Worm (Caenorhabditis elegans) whole organism, young adult: ENCODE results near the gene gst-39.

ENCODE experiments used
- B0035.1 ChIP-seq: sonication (generic microtip); optimal IDR thresholded peaks from 2 replicates; lab custom pipeline; 2016; ENCODE audit warnings: missing genetic modification characterization, mild to moderate bottlenecking, missing compliant biosample characterization, missing genotype, missing genetic modification reagents
- B0261.1 ChIP-seq: sonication (generic microtip); optimal IDR thresholded peaks from 2 replicates; lab custom pipeline; 2016; ENCODE audit warnings: mild to moderate bottlenecking, missing genetic modification characterization, moderate library complexity, missing compliant biosample characterization
- B0336.3 ChIP-seq: fragments of 200-800 bp; sonication (Bioruptor generic); IDR thresholded peaks from 2 replicates; pipeline ENCODE4 v1.3.6; 2022; ENCODE audit warnings: missing genetic modification characterization, missing compliant biosample characterization
- C17E4.6 ChIP-seq: fragments of 200-800 bp; sonication (Bioruptor generic); IDR thresholded peaks from 2 replicates; pipeline ENCODE4 v1.3.6; 2022; ENCODE audit warnings: missing genetic modification reagents, missing genetic modification characterization, missing compliant biosample characterization
- D2030.7 ChIP-seq: fragments of 200-800 bp; sonication (Bioruptor generic); IDR thresholded peaks from 2 replicates; pipeline ENCODE4 v1.3.6; 2022; ENCODE audit warnings: missing genetic modification reagents, missing genetic modification characterization, missing compliant biosample characterization
- F33H1.4 ChIP-seq: fragments of 200-800 bp; sonication (Bioruptor generic); IDR thresholded peaks from 2 replicates; pipeline ENCODE4 v1.3.6; 2022; ENCODE audit warnings: missing genetic modification reagents, missing genetic modification characterization, missing compliant biosample characterization
- F55B11.4 ChIP-seq: sonication (generic microtip); optimal IDR thresholded peaks from 2 replicates; lab custom pipeline; 2016; ENCODE audit warnings: missing compliant biosample characterization, missing genetic modification characterization, borderline replicate concordance; ENCODE audit not compliant: insufficient read depth
- F57C9.4 ChIP-seq: sonication (generic microtip); optimal IDR thresholded peaks from 2 replicates; lab custom pipeline; 2017; ENCODE audit warnings: mild to moderate bottlenecking, missing genetic modification characterization, missing compliant biosample characterization
- T26A5.8 ChIP-seq: sonication (generic microtip); optimal IDR thresholded peaks from 2 replicates; lab custom pipeline; 2016; ENCODE audit warnings: missing genetic modification characterization, missing compliant biosample characterization
- Y53F4B.3 ChIP-seq: fragments of 200-800 bp; sonication (Bioruptor generic); IDR thresholded peaks from 2 replicates; pipeline ENCODE4 v1.3.6; 2022; ENCODE audit warnings: missing genetic modification reagents, missing genetic modification characterization, missing compliant biosample characterization
- Y53G8AR.9 ChIP-seq: fragments of 200-800 bp; sonication (Bioruptor generic); conservative IDR thresholded peaks from 2 replicates; pipeline ENCODE4 v1.3.6; 2022; ENCODE audit warnings: missing genetic modification reagents, missing genetic modification characterization, missing compliant biosample characterization
- Y67H2A.10 ChIP-seq: fragments of 200-800 bp; sonication (Bioruptor generic); conservative IDR thresholded peaks from 2 replicates; pipeline ENCODE4 v1.3.6; 2022; ENCODE audit warnings: missing genetic modification reagents, missing genetic modification characterization, missing compliant biosample characterization
- Y95B8A.8 ChIP-seq: fragments of 200-800 bp; sonication (Bioruptor generic); IDR thresholded peaks from 2 replicates; pipeline ENCODE4 v1.3.6; 2022; ENCODE audit warnings: missing genetic modification reagents, missing genetic modification characterization, missing compliant biosample characterization
- ZK185.1 ChIP-seq: sonication (generic microtip); optimal IDR thresholded peaks from 2 replicates; lab custom pipeline; 2016; ENCODE audit warnings: mild to moderate bottlenecking, missing genetic modification characterization, missing compliant biosample characterization; ENCODE audit not compliant: poor library complexity, severe bottlenecking
- akir-1 ChIP-seq: fragments of 200-800 bp; sonication (Bioruptor generic); optimal IDR thresholded peaks from 2 replicates; lab custom pipeline; 2018; ENCODE audit warnings: mild to moderate bottlenecking, missing genetic modification characterization, moderate library complexity, missing compliant biosample characterization
- ama-1 ChIP-seq, 3 experiments: fragments of 150-350 bp in 1 of 3; sonication (generic microtip) in 2 of 3; optimal IDR thresholded peaks; 2 replicates each; lab custom pipeline; 2014 to 2018; ENCODE audit warnings: missing biosample characterization in 2 of 3, missing genetic modification characterization in 2 of 3, missing genetic modification reagents in 2 of 3
- aptf-3 ChIP-seq: fragments of 200-800 bp; sonication (Bioruptor generic); IDR thresholded peaks from 2 replicates; pipeline ENCODE4 v1.3.6; 2022; ENCODE audit warnings: missing genetic modification characterization, missing compliant biosample characterization
- attf-3 ChIP-seq: fragments of 200-800 bp; sonication (Bioruptor generic); conservative IDR thresholded peaks from 2 replicates; pipeline ENCODE4 v1.3.6; 2022; ENCODE audit warnings: missing genetic modification reagents, missing genetic modification characterization, missing compliant biosample characterization
- attf-5 ChIP-seq: fragments of 200-800 bp; sonication (Bioruptor generic); optimal IDR thresholded peaks from 2 replicates; lab custom pipeline; 2018; ENCODE audit warnings: mild to moderate bottlenecking, missing genetic modification characterization, missing compliant biosample characterization
- bed-1 ChIP-seq: fragments of 200-800 bp; sonication (Bioruptor generic); IDR thresholded peaks from 2 replicates; pipeline ENCODE4 v1.3.6; 2022; ENCODE audit warnings: missing genetic modification reagents, missing genetic modification characterization, missing compliant biosample characterization
- ccch-3 ChIP-seq: fragments of 200-800 bp; sonication (Bioruptor generic); optimal IDR thresholded peaks from 2 replicates; lab custom pipeline; 2018; ENCODE audit warnings: mild to moderate bottlenecking, missing genetic modification characterization, missing compliant biosample characterization
- cebp-2 ChIP-seq: fragments of 200-800 bp; sonication (Bioruptor generic); IDR thresholded peaks from 2 replicates; pipeline ENCODE4 v1.3.6; 2022; ENCODE audit warnings: missing genetic modification characterization, missing compliant biosample characterization
- ceh-27 ChIP-seq: fragments of 200-800 bp; sonication (Bioruptor generic); optimal IDR thresholded peaks from 2 replicates; lab custom pipeline; 2018; ENCODE audit warnings: mild to moderate bottlenecking, missing genetic modification characterization, moderate library complexity, missing compliant biosample characterization
- ceh-40 ChIP-seq: fragments of 200-800 bp; sonication (Bioruptor generic); IDR thresholded peaks from 2 replicates; pipeline ENCODE4 v1.3.6; 2022; ENCODE audit warnings: missing genetic modification characterization, missing compliant biosample characterization
- ceh-91 ChIP-seq: fragments of 200-800 bp; sonication (Bioruptor generic); IDR thresholded peaks from 2 replicates; pipeline ENCODE4 v1.3.6; 2022; ENCODE audit warnings: missing genetic modification reagents, missing genetic modification characterization, missing compliant biosample characterization
- dox-1 ChIP-seq: fragments of 200-800 bp; sonication (Bioruptor generic); IDR thresholded peaks from 2 replicates; pipeline ENCODE4 v1.3.6; 2022; ENCODE audit warnings: missing genetic modification reagents, missing genetic modification characterization, missing compliant biosample characterization
- egrh-3 ChIP-seq: fragments of 200-800 bp; sonication (Bioruptor generic); IDR thresholded peaks from 2 replicates; pipeline ENCODE4 v1.3.6; 2022; ENCODE audit warnings: missing genetic modification reagents, missing genetic modification characterization, missing compliant biosample characterization
- ekl-4 ChIP-seq: fragments of 200-800 bp; sonication (Bioruptor generic); IDR thresholded peaks from 2 replicates; pipeline ENCODE4 v1.3.6; 2022; ENCODE audit warnings: missing genetic modification reagents, missing genetic modification characterization, missing compliant biosample characterization
- hsf-1 ChIP-seq: fragments of 200-800 bp; sonication (Bioruptor generic); IDR thresholded peaks from 2 replicates; pipeline ENCODE4 v1.3.6; 2022; ENCODE audit warnings: missing genetic modification reagents, missing genetic modification characterization, missing compliant biosample characterization
- lin-40 ChIP-seq: sonication (generic microtip); optimal IDR thresholded peaks from 2 replicates; lab custom pipeline; 2016; ENCODE audit warnings: missing genetic modification characterization, mild to moderate bottlenecking, missing compliant biosample characterization, missing genotype, missing genetic modification reagents
- lir-1 ChIP-seq: fragments of 200-800 bp; sonication (Bioruptor generic); conservative IDR thresholded peaks from 2 replicates; pipeline ENCODE4 v1.3.6; 2022; ENCODE audit warnings: missing genetic modification reagents, missing genetic modification characterization, missing compliant biosample characterization
- lsl-1 ChIP-seq: fragments of 200-800 bp; sonication (Bioruptor generic); optimal IDR thresholded peaks from 2 replicates; lab custom pipeline; 2018; ENCODE audit warnings: mild to moderate bottlenecking, missing genetic modification characterization, moderate library complexity, missing compliant biosample characterization
- madf-6 ChIP-seq: fragments of 200-800 bp; sonication (Bioruptor generic); IDR thresholded peaks from 2 replicates; pipeline ENCODE4 v1.3.6; 2022; ENCODE audit warnings: missing genetic modification reagents, missing genetic modification characterization, missing compliant biosample characterization
- mel-28 ChIP-seq: sonication (generic microtip); optimal IDR thresholded peaks from 2 replicates; lab custom pipeline; 2016; ENCODE audit warnings: borderline replicate concordance, mild to moderate bottlenecking, missing genetic modification characterization, missing compliant biosample characterization
- mes-4 ChIP-seq: sonication (generic microtip); optimal IDR thresholded peaks from 2 replicates; lab custom pipeline; 2016; ENCODE audit warnings: missing genotype, missing genetic modification characterization, missing compliant biosample characterization
- nfyb-1 ChIP-seq: fragments of 200-800 bp; sonication (Bioruptor generic); IDR thresholded peaks from 2 replicates; pipeline ENCODE4 v1.3.6; 2022; ENCODE audit warnings: missing genetic modification reagents, missing genetic modification characterization, missing compliant biosample characterization
- nhr-120 ChIP-seq: fragments of 200-800 bp; sonication (Bioruptor generic); IDR thresholded peaks from 2 replicates; pipeline ENCODE4 v1.3.6; 2022; ENCODE audit warnings: missing genetic modification characterization, missing compliant biosample characterization
- nhr-90 ChIP-seq: sonication (generic microtip); optimal IDR thresholded peaks from 2 replicates; lab custom pipeline; 2016; ENCODE audit warnings: missing genotype, mild to moderate bottlenecking, missing genetic modification characterization, missing compliant biosample characterization
- pha-4 ChIP-seq: fragments of 150-350 bp; sonication (generic microtip); optimal IDR thresholded peaks from 2 replicates; lab custom pipeline; 2014; ENCODE audit warnings: missing biosample characterization, missing genetic modification reagents, missing genetic modification characterization
- rcor-1 ChIP-seq: fragments of 200-800 bp; sonication (Bioruptor generic); IDR thresholded peaks from 2 replicates; pipeline ENCODE4 v1.3.6; 2022; ENCODE audit warnings: missing genetic modification reagents, missing genetic modification characterization, missing compliant biosample characterization
- rpc-1 ChIP-seq, 2 experiments: fragments of 150-350 bp in 1 of 2; sonication (generic microtip) in 1 of 2; optimal IDR thresholded peaks; 2 replicates each; lab custom pipeline; 2014 to 2018; ENCODE audit warnings: missing biosample characterization in 1 of 2, missing genetic modification characterization in 1 of 2, missing genetic modification reagents in 1 of 2, missing genotype in 1 of 2
- snpc-1.1 ChIP-seq: sonication (generic microtip); optimal IDR thresholded peaks from 2 replicates; lab custom pipeline; 2017; ENCODE audit warnings: missing genetic modification characterization, mild to moderate bottlenecking, missing compliant biosample characterization, antibody characterized with exemption, moderate library complexity, missing genotype, missing genetic modification reagents; ENCODE audit not compliant: insufficient read depth
- snpc-3.4 ChIP-seq: sonication (generic microtip); optimal IDR thresholded peaks from 2 replicates; lab custom pipeline; 2017; ENCODE audit warnings: missing genetic modification characterization, mild to moderate bottlenecking, missing compliant biosample characterization, antibody characterized with exemption, moderate library complexity, missing genotype, missing genetic modification reagents
- unc-130 ChIP-seq: sonication (generic microtip); optimal IDR thresholded peaks from 2 replicates; lab custom pipeline; 2016; ENCODE audit warnings: missing genetic modification reagents, missing genetic modification characterization, missing compliant biosample characterization
- ztf-22 ChIP-seq: fragments of 200-800 bp; sonication (Bioruptor generic); optimal IDR thresholded peaks from 2 replicates; lab custom pipeline; 2018; ENCODE audit warnings: mild to moderate bottlenecking, missing genetic modification characterization, moderate library complexity, missing compliant biosample characterization

Gene gst-39

ce11 chrII:15165681-15166235 lies 6.0 kb downstream of the gst-39 start, which contains the start of gene gst-27 (continued):
- peak; percentile 89 for TF ChIP-seq B0261.1 (tag; lab: Kevin White, UChicago)
- peak; percentile 85 for TF ChIP-seq ztf-22 (GFP tag; lab: Kevin White, UChicago)
- peak; percentile 83 for TF ChIP-seq nfyb-1 (GFP tag; lab: Robert Waterston, UW)
- TF ChIP-seq mel-28 (tag; lab: Kevin White, UChicago): peak; percentile 79
- peak; percentile 89 for TF ChIP-seq lin-40 (tag; lab: Kevin White, UChicago)
- TF ChIP-seq madf-6 (GFP tag; lab: Robert Waterston, UW): peak; percentile 74
- TF ChIP-seq ZK185.1 (tag; lab: Kevin White, UChicago): peak; percentile 95
- TF ChIP-seq nhr-120 (GFP tag; lab: Robert Waterston, UW): 0 out of 2 replicates have a peak, but pooled peaks have one; percentile 72
- TF ChIP-seq rpc-1 (optimal IDR thresholded peaks at IDR 0.05; lab: Kevin White, UChicago): peak; percentile 93
- peak; percentile 96 for TF ChIP-seq rpc-1 (tag; optimal IDR thresholded peaks at IDR 0.05; lab: Kevin White, UChicago)
- no peak for TF ChIP-seq Y67H2A.10
- TF ChIP-seq ccch-3 (GFP tag; lab: Kevin White, UChicago): peak; percentile 55
- TF ChIP-seq bed-1: 0 out of 2 replicates have a peak, but pooled peaks have one; percentile 37
- peak; percentile 22 for TF ChIP-seq T26A5.8 (tag; lab: Kevin White, UChicago)
- peak; percentile 78 for TF ChIP-seq snpc-1.1
- peak; percentile 73 for TF ChIP-seq egrh-3 (GFP tag; lab: Robert Waterston, UW)
- peak; percentile 79 for TF ChIP-seq ekl-4
- peak; percentile 61 for TF ChIP-seq unc-130 (GFP tag; lab: Kevin White, UChicago)
- peak; percentile 87 for TF ChIP-seq B0336.3 (GFP tag; lab: Robert Waterston, UW)
- peak; percentile 52; the same call in 1 of the 2 replicates for TF ChIP-seq lir-1 (GFP tag; lab: Robert Waterston, UW)
- peak; percentile 72 for TF ChIP-seq hsf-1 (GFP tag; lab: Robert Waterston, UW)
- 0 out of 2 replicates have a peak, but pooled peaks have one; percentile 35 for TF ChIP-seq F33H1.4 (GFP tag; lab: Robert Waterston, UW)
- TF ChIP-seq pha-4: no peak
- peak; percentile 61 for TF ChIP-seq B0035.1 (tag; lab: Kevin White, UChicago)
- peak; percentile 60; the same call in 1 of the 2 replicates for TF ChIP-seq attf-3 (GFP tag; lab: Robert Waterston, UW)
- TF ChIP-seq C17E4.6: peak; percentile 70
- TF ChIP-seq aptf-3 (GFP tag; lab: Robert Waterston, UW): 0 out of 2 replicates have a peak, but pooled peaks have one; percentile 47
- TF ChIP-seq F57C9.4: peak; percentile 39
- peak; percentile 79 for TF ChIP-seq Y53G8AR.9 (GFP tag; lab: Robert Waterston, UW)
- TF ChIP-seq ceh-40 (GFP tag; lab: Robert Waterston, UW): peak; percentile 84
- TF ChIP-seq Y53F4B.3 (GFP tag; lab: Robert Waterston, UW): peak; percentile 56; the same call in 1 of the 2 replicates
- TF ChIP-seq rcor-1 (GFP tag; lab: Robert Waterston, UW): peak; percentile 83
- TF ChIP-seq D2030.7 (GFP tag; lab: Robert Waterston, UW): peak; percentile 98
- 0 out of 2 replicates have a peak, but pooled peaks have one; percentile 21 for TF ChIP-seq ceh-91 (GFP tag; lab: Robert Waterston, UW)
- peak; percentile 82 for TF ChIP-seq attf-5 (GFP tag; lab: Kevin White, UChicago)
- TF ChIP-seq ama-1 (optimal IDR thresholded peaks at IDR 0.05; lab: Kevin White, UChicago): no peak
- peak; percentile 88 to 91 for TF ChIP-seq ama-1 (GFP tag; optimal IDR thresholded peaks at IDR 0.05; lab: Kevin White, UChicago)
- TF ChIP-seq nhr-90 (tag; lab: Kevin White, UChicago): peak; percentile 95
- TF ChIP-seq ceh-27: peak; percentile 94
- TF ChIP-seq snpc-3.4 (tag; lab: Kevin White, UChicago): peak; percentile 83
- peak; percentile 95 for TF ChIP-seq dox-1
- no peak for TF ChIP-seq Y95B8A.8 (GFP tag; lab: Robert Waterston, UW)
- TF ChIP-seq mes-4 (tag; lab: Kevin White, UChicago): peak; percentile 89
- TF ChIP-seq F55B11.4 (tag; lab: Kevin White, UChicago): no peak
- peak; percentile 57 for TF ChIP-seq lsl-1 (GFP tag; lab: Kevin White, UChicago)
- TF ChIP-seq akir-1: peak; percentile 23
- peak; percentile 86 for TF ChIP-seq cebp-2 (GFP tag; lab: Robert Waterston, UW)
